Fruit fly (Drosophila melanogaster) whole organism, embryonic: ENCODE data around the gene side-III.

Experiments
- CG11093 ChIP-seq: fragments of 200-800 bp; sonication (Bioruptor generic); IDR thresholded peaks from 3 replicates; pipeline ENCODE4 v1.3.6; 2022; ENCODE audit warnings: missing biosample characterization, missing genetic modification characterization
- CG12299 ChIP-seq: fragments of 200-800 bp; sonication (Bioruptor generic); optimal IDR thresholded peaks from 2 replicates; lab custom pipeline; 2018; ENCODE audit warnings: missing biosample characterization, mild to moderate bottlenecking, missing genetic modification characterization
- CG13287 ChIP-seq: fragments of 200-800 bp; sonication (Bioruptor generic); IDR thresholded peaks from 2 replicates; pipeline ENCODE4 v1.3.6; 2022; ENCODE audit warnings: missing biosample characterization, missing genetic modification characterization; ENCODE audit not compliant: partially characterized antibody
- CG18011 ChIP-seq: fragments of 200-800 bp; sonication (Bioruptor generic); optimal IDR thresholded peaks from 2 replicates; lab custom pipeline; 2017; ENCODE audit warnings: missing biosample characterization, missing genetic modification characterization, mild to moderate bottlenecking, moderate library complexity, missing genotype
- CG6683 ChIP-seq: fragments of 200-800 bp; sonication (Bioruptor generic); optimal IDR thresholded peaks from 2 replicates; lab custom pipeline; 2017; ENCODE audit warnings: missing biosample characterization, mild to moderate bottlenecking, missing genetic modification characterization, missing genetic modification reagents
- Jarid2 ChIP-seq: fragments of 200-800 bp; sonication (Bioruptor generic); optimal IDR thresholded peaks from 3 replicates; lab custom pipeline; 2017; ENCODE audit warnings: mild to moderate bottlenecking, missing biosample characterization, missing genetic modification reagents, missing genetic modification characterization
- ase ChIP-seq: fragments of 200-800 bp; sonication (Bioruptor generic); IDR thresholded peaks from 3 replicates; pipeline ENCODE4 v1.3.6; 2022; ENCODE audit warnings: missing biosample characterization, missing genetic modification characterization
- sug ChIP-seq: fragments of 200-800 bp; optimal IDR thresholded peaks from 2 replicates; lab custom pipeline; 2019; ENCODE audit warnings: missing biosample characterization, mild to moderate bottlenecking, missing genetic modification characterization, moderate library complexity
- ttk ChIP-seq: fragments of 200-800 bp; sonication (Bioruptor generic); IDR thresholded peaks from 2 replicates; pipeline ENCODE4 v2.1.2; 2022; ENCODE audit warnings: missing biosample characterization, missing genetic modification characterization

- no peak for TF ChIP-seq CG13287 (GFP tag; lab: Robert Waterston, UW)
- no peak for TF ChIP-seq CG11093 (GFP tag; lab: Robert Waterston, UW)
- TF ChIP-seq CG18011 (GFP tag; lab: Kevin White, UChicago), result no peak
- TF ChIP-seq sug (tag; lab: Kevin White, UChicago), result no peak
- TF ChIP-seq CG12299, result no peak
- no peak for TF ChIP-seq ttk (GFP tag; lab: Robert Waterston, UW)
- no peak for TF ChIP-seq Jarid2 (GFP tag; lab: Kevin White, UChicago)
- no peak for TF ChIP-seq CG6683 (GFP tag; lab: Kevin White, UChicago)
- TF ChIP-seq ase (GFP tag; lab: Robert Waterston, UW), result no peak
These were observed 36.0 kb upstream of the side-III start for dm6 chr3R:5995381-5995780.
